Fruit fly (Drosophila melanogaster): ENCODE data around the gene CG43208.

- TF ChIP-seq Vsx2 (GFP tag; optimal IDR thresholded peaks at IDR 0.05; ENCODE audit: partially characterized antibody) (peak; percentile 37), dsf (GFP tag; optimal IDR thresholded peaks at IDR 0.05; ENCODE audit: borderline replicate concordance) (no peak)
These were observed 1.4 kb downstream of the CG43208 start for dm6 chr3R:13304512-13305069.

Data from whole organism, wandering third instar larva.